Fruit fly (Drosophila melanogaster) whole organism, wandering third instar larva: ENCODE results near the gene CG7326.

Experiments
- CG32264 ChIP-seq: fragments of 200-800 bp; sonication (Bioruptor generic); optimal IDR thresholded peaks from 2 replicates; lab custom pipeline; 2016; ENCODE audit warnings: missing biosample characterization, missing genetic modification characterization
- CG9705 ChIP-seq: fragments of 200-800 bp; sonication (Bioruptor generic); optimal IDR thresholded peaks from 2 replicates; lab custom pipeline; 2018; ENCODE audit warnings: missing biosample characterization, mild to moderate bottlenecking, missing genetic modification characterization
- Hr78 ChIP-seq: fragments of >200 bp; optimal IDR thresholded peaks from 2 replicates; lab custom pipeline; 2017; ENCODE audit warnings: missing biosample characterization, missing genetic modification characterization
- dl ChIP-seq, 2 experiments: fragments of 175-275, 200-275 bp in 1 of 2; fragments of 200-275 bp in 1 of 2; sonication (Bioruptor generic); optimal IDR thresholded peaks; lab custom pipeline; 2018; ENCODE audit warnings: mild to moderate bottlenecking in 2 of 2, missing biosample characterization in 2 of 2, missing genetic modification characterization in 2 of 2, moderate library complexity in 2 of 2; ENCODE audit not compliant: partially characterized antibody in 2 of 2, insufficient read depth in 1 of 2
- fru ChIP-seq: fragments of 200-800 bp; sonication (Bioruptor generic); optimal IDR thresholded peaks from 3 replicates; lab custom pipeline; 2016; ENCODE audit warnings: missing biosample characterization, mild to moderate bottlenecking, missing genetic modification characterization
- pan ChIP-seq: fragments of >200 bp; optimal IDR thresholded peaks from 2 replicates; lab custom pipeline; 2017

- TF ChIP-seq CG9705 (GFP tag; lab: Kevin White, UChicago) (no peak), fru (GFP tag; lab: Kevin White, UChicago) (no peak), CG32264 (GFP tag; lab: Kevin White, UChicago) (no peak), pan (no peak), Hr78 (GFP tag; lab: Kevin White, UChicago) (no peak), dl (GFP tag; optimal IDR thresholded peaks at IDR 0.05; lab: Kevin White, UChicago; ENCODE audit: insufficient read depth in 1 of 2, partially characterized antibody in 2 of 2) (no peak)
Observed at dm6 chrX:18883999-18884671, 20.6 kb upstream of the CG7326 start, which contains the start of gene CG7332.
